Worm (Caenorhabditis elegans) whole organism, L1 larva: ENCODE measurements around the gene F44D12.6.
A peak's percentile ranks its signal among the peaks of the same experiment; 100 is the strongest.

ENCODE experiments used
- C16A3.4 ChIP-seq: fragments of 150-350 bp; optimal IDR thresholded peaks from 2 replicates; lab custom pipeline; 2014; ENCODE audit warnings: missing biosample characterization, missing genetic modification characterization
- aly-2 ChIP-seq: fragments of 150-350 bp; optimal IDR thresholded peaks from 2 replicates; lab custom pipeline; 2014; ENCODE audit warnings: missing biosample characterization, missing genetic modification characterization
- ceh-82 ChIP-seq, 3 experiments: fragments of 150-350 bp in 1 of 3; sonication (generic microtip) in 2 of 3; optimal IDR thresholded peaks; 2 replicates each; lab custom pipeline; 2014 to 2017; ENCODE audit warnings: missing biosample characterization in 3 of 3, missing genetic modification characterization in 3 of 3
- ces-1 ChIP-seq: fragments of 150-350 bp; optimal IDR thresholded peaks from 2 replicates; lab custom pipeline; 2014; ENCODE audit warnings: missing biosample characterization, missing genetic modification reagents, missing genetic modification characterization
- dpl-1 ChIP-seq, 3 experiments: fragments of 150-350 bp in 2 of 3; sonication (generic microtip) in 1 of 3; optimal IDR thresholded peaks; 2 replicates each; lab custom pipeline; 2014 to 2017; ENCODE audit warnings: missing biosample characterization in 3 of 3, missing genetic modification characterization in 3 of 3, missing genetic modification reagents in 3 of 3
- dsc-1 ChIP-seq: sonication (generic microtip); optimal IDR thresholded peaks from 2 replicates; lab custom pipeline; 2016; ENCODE audit warnings: mild to moderate bottlenecking, missing genetic modification characterization, missing compliant biosample characterization
- efl-1 ChIP-seq, 4 experiments: fragments of 150-350 bp; optimal IDR thresholded peaks in 3 of 4; peaks in 1 of 4; 1 replicate in 1 of 4; 2 replicates in 3 of 4; lab custom pipeline; 2014; ENCODE audit warnings: missing biosample characterization in 2 of 4, missing genetic modification characterization in 2 of 4, missing genetic modification reagents in 2 of 4
- efl-3 ChIP-seq: fragments of 200-800 bp; sonication (Bioruptor generic); optimal IDR thresholded peaks from 2 replicates; lab custom pipeline; 2018; ENCODE audit warnings: mild to moderate bottlenecking, missing genetic modification characterization, missing compliant biosample characterization
- egl-13 ChIP-seq: sonication (generic microtip); optimal IDR thresholded peaks from 2 replicates; lab custom pipeline; 2016; ENCODE audit warnings: missing genotype, missing genetic modification reagents, missing genetic modification characterization, missing compliant biosample characterization
- elt-2 ChIP-seq: sonication (generic microtip); optimal IDR thresholded peaks from 2 replicates; lab custom pipeline; 2016; ENCODE audit warnings: missing genetic modification characterization, mild to moderate bottlenecking, inconsistent platforms, missing compliant biosample characterization, missing genetic modification reagents
- elt-3 ChIP-seq, 6 experiments: fragments of 150-350 bp in 1 of 6; sonication (generic microtip); optimal IDR thresholded peaks; 2 replicates each; lab custom pipeline; 2017 to 2018; ENCODE audit warnings: missing biosample characterization in 6 of 6, missing genetic modification characterization in 6 of 6, inconsistent platforms in 1 of 6
- fkh-10 ChIP-seq: sonication (generic microtip); optimal IDR thresholded peaks from 2 replicates; lab custom pipeline; 2017; ENCODE audit warnings: missing biosample characterization, missing genetic modification reagents, missing genetic modification characterization
- fkh-4 ChIP-seq: sonication (generic microtip); optimal IDR thresholded peaks from 2 replicates; lab custom pipeline; 2016; ENCODE audit warnings: missing compliant biosample characterization, missing genetic modification characterization, borderline replicate concordance
- fkh-8 ChIP-seq: sonication (generic microtip); optimal IDR thresholded peaks from 2 replicates; lab custom pipeline; 2016; ENCODE audit warnings: mild to moderate bottlenecking, missing genetic modification characterization, missing compliant biosample characterization
- grh-1 ChIP-seq: fragments of 200-800 bp; sonication (Bioruptor generic); IDR thresholded peaks from 2 replicates; pipeline ENCODE4 v1.3.6; 2022; ENCODE audit warnings: missing genetic modification reagents, missing genetic modification characterization, missing compliant biosample characterization
- hlh-4 ChIP-seq: sonication (generic microtip); optimal IDR thresholded peaks from 2 replicates; lab custom pipeline; 2016; ENCODE audit warnings: mild to moderate bottlenecking, missing genetic modification characterization, missing compliant biosample characterization
- lin-13 ChIP-seq: fragments of 150-350 bp; optimal IDR thresholded peaks from 2 replicates; lab custom pipeline; 2014; ENCODE audit warnings: missing biosample characterization, missing genetic modification reagents, missing genetic modification characterization
- lin-14 ChIP-seq: fragments of 200-800 bp; sonication (Bioruptor generic); optimal IDR thresholded peaks from 2 replicates; lab custom pipeline; 2018; ENCODE audit warnings: mild to moderate bottlenecking, missing genetic modification characterization, moderate library complexity, missing compliant biosample characterization
- lin-35 ChIP-seq, 2 experiments: fragments of 150-350 bp; optimal IDR thresholded peaks; 2 replicates each; lab custom pipeline; 2014; ENCODE audit warnings: missing biosample characterization in 2 of 2, missing genetic modification characterization in 2 of 2, missing genetic modification reagents in 2 of 2
- lsy-2 ChIP-seq, 2 experiments: fragments of 150-350 bp; optimal IDR thresholded peaks; 2 replicates each; lab custom pipeline; 2014; ENCODE audit warnings: missing biosample characterization in 2 of 2, missing genetic modification characterization in 2 of 2
- nhr-11 ChIP-seq: fragments of 150-350 bp; optimal IDR thresholded peaks from 2 replicates; lab custom pipeline; 2014; ENCODE audit warnings: missing biosample characterization, missing genetic modification characterization
- nhr-20 ChIP-seq: sonication (generic microtip); optimal IDR thresholded peaks from 2 replicates; lab custom pipeline; 2016; ENCODE audit warnings: mild to moderate bottlenecking, missing genetic modification characterization, missing compliant biosample characterization
- nhr-47 ChIP-seq: sonication (generic microtip); optimal IDR thresholded peaks from 2 replicates; lab custom pipeline; 2016; ENCODE audit warnings: mild to moderate bottlenecking, missing genetic modification characterization, moderate library complexity, missing compliant biosample characterization
- nhr-71 ChIP-seq: sonication (generic microtip); optimal IDR thresholded peaks from 2 replicates; lab custom pipeline; 2016; ENCODE audit warnings: mild to moderate bottlenecking, missing genetic modification characterization, moderate library complexity, missing compliant biosample characterization
- nhr-76 ChIP-seq: sonication (generic microtip); optimal IDR thresholded peaks from 2 replicates; lab custom pipeline; 2017; ENCODE audit warnings: missing biosample characterization, missing genetic modification characterization
- nhr-85 ChIP-seq: sonication (generic microtip); peaks from one replicate; lab custom pipeline; 2016; ENCODE audit warnings: missing genetic modification characterization, inconsistent platforms, missing compliant biosample characterization
- nhr-90 ChIP-seq: sonication (generic microtip); optimal IDR thresholded peaks from 2 replicates; lab custom pipeline; 2016; ENCODE audit warnings: mild to moderate bottlenecking, missing genetic modification characterization, missing compliant biosample characterization; ENCODE audit not compliant: poor library complexity
- skn-1 ChIP-seq: fragments of 150-350 bp; optimal IDR thresholded peaks from 2 replicates; lab custom pipeline; 2014; ENCODE audit warnings: missing biosample characterization, missing genetic modification characterization
- swsn-7 ChIP-seq: sonication (generic microtip); optimal IDR thresholded peaks from 2 replicates; lab custom pipeline; 2016; ENCODE audit warnings: missing genetic modification characterization, missing compliant biosample characterization
- tbx-2 ChIP-seq: sonication (generic microtip); optimal IDR thresholded peaks from 2 replicates; lab custom pipeline; 2016; ENCODE audit warnings: missing genetic modification characterization, missing compliant biosample characterization
- tlp-1 ChIP-seq: fragments of 150-350 bp; optimal IDR thresholded peaks from 2 replicates; lab custom pipeline; 2014; ENCODE audit warnings: missing biosample characterization, missing genetic modification characterization
- unc-30 ChIP-seq: sonication (generic microtip); optimal IDR thresholded peaks from 2 replicates; lab custom pipeline; 2017; ENCODE audit warnings: missing biosample characterization, missing genetic modification characterization
- unc-86 ChIP-seq: sonication (generic microtip); optimal IDR thresholded peaks from 2 replicates; lab custom pipeline; 2016; ENCODE audit warnings: missing genetic modification characterization, missing compliant biosample characterization
- unc-98 ChIP-seq: fragments of 200-800 bp; sonication (Bioruptor generic); IDR thresholded peaks from 2 replicates; pipeline ENCODE4 v1.3.6; 2022; ENCODE audit warnings: missing genetic modification characterization, missing compliant biosample characterization
- zag-1 ChIP-seq: fragments of 150-350 bp; optimal IDR thresholded peaks from 2 replicates; lab custom pipeline; 2014; ENCODE audit warnings: missing biosample characterization, missing genetic modification characterization

Gene F44D12.6

DNA sequence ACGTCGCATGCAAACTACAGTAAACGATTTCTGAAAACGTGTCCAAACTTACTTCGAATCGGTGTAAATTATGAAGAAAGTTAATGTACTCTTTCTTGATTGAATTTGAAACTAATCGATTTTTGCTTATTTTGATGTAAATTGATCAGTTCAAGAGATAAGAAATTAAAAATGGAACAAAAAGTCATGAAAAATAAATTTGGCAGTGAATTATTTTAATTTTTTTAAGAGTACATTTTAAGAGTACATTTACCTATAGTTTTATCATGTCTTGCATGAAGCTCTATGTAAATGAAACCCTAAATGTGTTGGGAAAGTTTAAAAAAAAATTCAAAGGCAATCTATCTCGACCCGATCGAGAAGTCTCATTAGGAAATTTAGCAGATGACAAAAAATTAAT is 23.0 kb downstream of the F44D12.6 start, which contains the start of gene T04B2.7:
Gene T04B2.7, minus strand, starts transcription at position 101 of the 400 bp plus-strand sequence.
- TF ChIP-seq tlp-1 (tag; lab: Kevin White, UChicago) (no peak), elt-3 (tag; optimal IDR thresholded peaks at IDR 0.05; lab: Kevin White, UChicago) (no peak), efl-3 (GFP tag; lab: Kevin White, UChicago) (no peak), hlh-4 (tag; lab: Kevin White, UChicago) (no peak), C16A3.4 (tag; lab: Kevin White, UChicago) (no peak), dsc-1 (tag; lab: Kevin White, UChicago) (no peak), aly-2 (tag; lab: Kevin White, UChicago) (no peak), grh-1 (no peak), nhr-76 (tag; lab: Kevin White, UChicago) (no peak), nhr-90 (no peak), elt-2 (tag; lab: Kevin White, UChicago) (no peak)

DNA sequence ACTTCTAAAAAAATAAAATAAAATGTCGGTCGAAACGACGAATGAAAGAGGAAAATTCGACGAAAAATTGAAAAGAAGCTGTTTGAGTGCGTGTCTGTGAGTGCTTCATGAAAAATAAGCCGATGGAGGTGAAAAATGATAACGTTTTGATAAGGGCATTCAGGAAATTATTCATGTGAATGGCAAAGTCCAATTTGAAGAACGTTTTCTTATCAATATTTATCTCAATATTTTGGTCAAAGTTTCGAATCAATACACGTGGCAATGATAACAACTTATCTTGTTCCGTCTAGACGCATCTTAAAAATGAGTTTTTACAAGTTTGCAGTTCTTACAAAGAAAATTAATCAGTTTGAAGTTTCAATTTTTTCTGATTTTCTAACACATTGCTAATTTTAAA is 26.0 kb downstream of the F44D12.6 start:
- TF ChIP-seq efl-1 (optimal IDR thresholded peaks at IDR 0.05; lab: Kevin White, UChicago) (no peak), efl-1 (GFP tag; optimal IDR thresholded peaks at IDR 0.05 in 1 of 2; lab: Kevin White, UChicago) (peak in 1 of 2 experiments; percentile 38), ces-1 (GFP tag; lab: Kevin White, UChicago) (no peak), nhr-90 (peak; percentile 3), elt-2 (tag; lab: Kevin White, UChicago) (peak; percentile 98), fkh-4 (tag; lab: Kevin White, UChicago) (no peak), nhr-85 (tag; lab: Kevin White, UChicago) (no peak), fkh-8 (no peak), tlp-1 (tag; lab: Kevin White, UChicago) (peak; percentile 70), nhr-71 (tag; lab: Kevin White, UChicago) (peak; percentile 31), nhr-20 (tag; lab: Kevin White, UChicago) (peak; percentile 10), grh-1 (no peak), zag-1 (no peak)
- TF ChIP-seq, all 84 proteins: peak for 6

DNA sequence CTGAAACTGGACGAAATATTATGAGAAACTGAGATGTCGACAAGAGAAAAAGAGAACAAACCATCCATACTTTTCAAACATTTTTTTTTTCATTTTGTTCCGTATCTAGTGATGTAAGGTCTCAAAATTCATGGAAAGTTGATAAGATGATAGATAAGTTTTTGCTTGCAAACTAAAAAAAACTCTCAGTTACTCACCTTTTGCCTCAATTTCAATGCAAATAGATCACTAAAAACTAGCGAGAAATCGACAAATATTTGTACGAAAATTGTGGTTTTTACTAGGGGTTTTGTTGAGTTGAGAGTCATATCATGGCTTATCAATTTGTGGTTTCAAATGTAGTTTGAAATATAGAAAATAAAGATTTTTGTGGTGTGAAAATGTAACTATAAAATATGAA is 27.6 kb downstream of the F44D12.6 start:
- TF ChIP-seq lin-13 (GFP tag; lab: Kevin White, UChicago) (no peak), elt-2 (tag; lab: Kevin White, UChicago) (peak; percentile 53)
- TF ChIP-seq, all 84 proteins: peak for 1

DNA sequence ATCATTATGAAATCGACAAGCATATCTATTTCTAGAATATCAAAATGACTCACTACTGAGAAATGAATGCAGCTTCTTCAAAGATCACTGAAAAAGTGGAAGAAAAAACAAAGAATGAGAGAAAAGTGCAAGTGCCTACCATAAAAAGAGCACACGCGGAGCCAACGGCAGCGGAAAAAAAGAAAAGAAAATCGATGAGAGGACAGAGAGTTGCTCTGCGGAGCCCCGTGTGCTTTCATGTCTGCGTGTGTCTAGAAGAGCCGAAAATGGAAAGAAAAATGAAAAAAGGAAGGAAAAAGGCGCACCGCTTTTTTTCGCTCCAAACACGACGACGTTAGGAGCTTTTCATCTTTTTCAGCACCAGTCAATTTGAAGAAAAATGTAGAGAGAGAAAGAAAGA is 29.6 kb downstream of the F44D12.6 start, which contains the start of gene ipla-7:
Gene ipla-7, minus strand, starts transcription at position 122 of the 400 bp plus-strand sequence.
- TF ChIP-seq unc-98 (GFP tag; lab: Robert Waterston, UW) (no peak), unc-86 (tag; lab: Kevin White, UChicago) (peak; percentile 15), skn-1 (tag; lab: Kevin White, UChicago) (no peak), nhr-11 (no peak), efl-1 (optimal IDR thresholded peaks at IDR 0.05; lab: Kevin White, UChicago) (peak in 1 of 2 experiments; percentile 5), efl-1 (GFP tag; optimal IDR thresholded peaks at IDR 0.05 in 1 of 2; lab: Kevin White, UChicago) (peak in 1 of 2 experiments; percentile 82), ceh-82 (tag; optimal IDR thresholded peaks at IDR 0.05; lab: Kevin White, UChicago) (peak in 1 of 3 experiments; percentile 56), dpl-1 (GFP tag; optimal IDR thresholded peaks at IDR 0.05; lab: Kevin White, UChicago) (peak in 1 of 3 experiments; percentile 20), lsy-2 (tag; optimal IDR thresholded peaks at IDR 0.05; lab: Kevin White, UChicago) (peak in 1 of 2 experiments; percentile 28), lin-14 (GFP tag; lab: Kevin White, UChicago) (peak; percentile 80), swsn-7 (peak; percentile 20), fkh-8 (peak; percentile 56), tbx-2 (tag; lab: Kevin White, UChicago) (peak; percentile 7), nhr-47 (tag; lab: Kevin White, UChicago) (peak; percentile 15), nhr-71 (tag; lab: Kevin White, UChicago) (peak; percentile 51), unc-30 (tag; lab: Kevin White, UChicago) (no peak), egl-13 (tag; lab: Kevin White, UChicago) (peak; percentile 7), fkh-10 (peak; percentile 16), lin-35 (GFP tag; optimal IDR thresholded peaks at IDR 0.05; lab: Kevin White, UChicago) (peak in 1 of 2 experiments; percentile 11)
